Worm (Caenorhabditis elegans) whole organism, L4 larva: ENCODE results near the gene slcr-46.3.

ENCODE experiments used
- ama-1 ChIP-seq: fragments of 150-350 bp; optimal IDR thresholded peaks from 2 replicates; lab custom pipeline; 2014; ENCODE audit warnings: inconsistent platforms, mixed read lengths
- ceh-28 ChIP-seq: fragments of 150-350 bp; optimal IDR thresholded peaks from 2 replicates; lab custom pipeline; 2014; ENCODE audit warnings: missing biosample characterization, missing genetic modification reagents, missing genetic modification characterization
- daf-12 ChIP-seq: fragments of 150-350 bp; optimal IDR thresholded peaks from 2 replicates; lab custom pipeline; 2014; ENCODE audit warnings: missing biosample characterization, missing genetic modification reagents, missing genetic modification characterization
- dve-1 ChIP-seq: sonication (generic microtip); optimal IDR thresholded peaks from 2 replicates; lab custom pipeline; 2017; ENCODE audit warnings: antibody characterized with exemption, mild to moderate bottlenecking, missing genetic modification characterization, missing compliant biosample characterization; ENCODE audit not compliant: insufficient read depth
- lin-13 ChIP-seq: fragments of 150-350 bp; optimal IDR thresholded peaks from 2 replicates; lab custom pipeline; 2014; ENCODE audit warnings: missing biosample characterization, missing genetic modification reagents, missing genetic modification characterization
- mxl-3 ChIP-seq: fragments of 200-800 bp; sonication (Bioruptor generic); optimal IDR thresholded peaks from 2 replicates; lab custom pipeline; 2018; ENCODE audit warnings: mild to moderate bottlenecking, missing genetic modification characterization, missing compliant biosample characterization
- nhr-11 ChIP-seq: fragments of 150-350 bp; optimal IDR thresholded peaks from 2 replicates; lab custom pipeline; 2014; ENCODE audit warnings: missing biosample characterization, missing genetic modification characterization
- nhr-237 ChIP-seq: sonication (generic microtip); optimal IDR thresholded peaks from 2 replicates; lab custom pipeline; 2017; ENCODE audit warnings: missing biosample characterization, missing genetic modification characterization
- nhr-25 ChIP-seq: sonication (generic microtip); optimal IDR thresholded peaks from 2 replicates; lab custom pipeline; 2017; ENCODE audit warnings: missing genetic modification characterization, mild to moderate bottlenecking, missing compliant biosample characterization, antibody characterized with exemption, moderate library complexity, borderline replicate concordance; ENCODE audit not compliant: insufficient read depth
- nhr-77 ChIP-seq: fragments of 150-350 bp; optimal IDR thresholded peaks from 2 replicates; lab custom pipeline; 2014; ENCODE audit warnings: missing biosample characterization, missing genetic modification characterization
- ztf-11 ChIP-seq: fragments of 150-350 bp; optimal IDR thresholded peaks from 2 replicates; lab custom pipeline; 2014; ENCODE audit warnings: missing biosample characterization, missing genetic modification characterization

DNA sequence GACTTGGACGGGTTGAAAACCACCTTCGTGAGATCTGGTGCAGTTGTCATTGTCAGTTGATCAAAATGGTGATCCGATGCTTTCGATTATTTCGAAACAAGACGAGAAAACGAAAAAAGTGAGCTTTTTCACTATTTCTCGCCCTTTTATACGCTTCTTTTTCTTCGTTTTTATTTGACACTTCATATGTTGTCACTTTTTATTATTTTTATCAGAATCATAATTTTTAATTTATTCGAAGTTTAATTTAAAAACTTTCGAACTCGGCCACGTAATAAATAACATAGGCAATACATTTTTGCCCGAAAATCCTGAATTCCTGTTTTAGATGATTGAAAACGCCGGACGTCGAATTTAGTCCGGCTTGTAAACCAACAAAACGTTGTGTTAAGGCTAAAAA, 30.6 kb upstream of the slcr-46.3 start, which contains the start of gene F58E6.5:
- no peak for TF ChIP-seq lin-13
- TF ChIP-seq ama-1: no peak
- no peak for TF ChIP-seq nhr-11 (tag; lab: Kevin White, UChicago)
- TF ChIP-seq ztf-11 (tag; lab: Kevin White, UChicago): no peak
- TF ChIP-seq nhr-77 (tag; lab: Kevin White, UChicago): no peak
- TF ChIP-seq nhr-237: no peak
- no peak for TF ChIP-seq nhr-25 (tag; lab: Kevin White, UChicago)
- no peak for TF ChIP-seq daf-12 (tag; lab: Kevin White, UChicago)
- TF ChIP-seq ceh-28 (tag; lab: Kevin White, UChicago): no peak
- TF ChIP-seq mxl-3: no peak
- no peak for TF ChIP-seq dve-1 (tag; lab: Kevin White, UChicago)
